Worm (Caenorhabditis elegans): ENCODE data around the gene gpd-2.

The gpd-2 gene

DNA sequence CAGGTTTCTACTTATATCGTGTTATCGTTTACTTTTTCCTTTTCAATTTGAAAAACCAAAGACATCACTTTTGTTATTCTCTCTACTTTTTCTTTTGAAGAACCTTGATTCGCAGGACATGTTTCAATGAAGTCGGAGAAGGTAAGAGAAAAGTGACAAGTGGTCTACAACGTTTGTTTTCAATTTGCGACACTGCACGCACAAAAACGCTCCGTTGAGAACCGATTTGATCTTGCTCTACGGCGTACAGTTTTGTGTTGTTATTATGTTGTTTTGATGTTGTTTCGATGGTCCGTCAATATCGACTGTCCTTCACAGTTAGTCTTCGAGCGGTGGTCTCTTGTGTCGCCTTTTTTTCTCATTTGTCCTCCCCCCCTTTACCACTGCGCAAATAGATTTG is 25.1 kb downstream of the gpd-2 start, which contains the start of gene pccb-1:
Gene pccb-1 (plus strand): TSS at position 127 of the 400 bp plus-strand sequence.
- TF ChIP-seq pax-1 (tag; optimal IDR thresholded peaks at IDR 0.05) (no peak), gmeb-2 (tag; optimal IDR thresholded peaks at IDR 0.05) (no peak), T23F11.4 (GFP tag; optimal IDR thresholded peaks at IDR 0.05) (no peak), pag-3 (tag; optimal IDR thresholded peaks at IDR 0.05; ENCODE audit: borderline replicate concordance) (no peak), dmd-4 (tag; optimal IDR thresholded peaks at IDR 0.05; ENCODE audit: borderline replicate concordance) (no peak), unc-42 (tag; optimal IDR thresholded peaks at IDR 0.05) (no peak), pqm-1 (tag; optimal IDR thresholded peaks at IDR 0.05) (no peak), ceh-31 (tag; optimal IDR thresholded peaks at IDR 0.05) (no peak), unc-3 (GFP tag; conservative IDR thresholded peaks at IDR 0.05) (no peak), unc-3 (tag; optimal IDR thresholded peaks at IDR 0.05) (no peak), zip-5 (tag; optimal IDR thresholded peaks at IDR 0.05) (no peak), hlh-15 (tag; optimal IDR thresholded peaks at IDR 0.05) (no peak), ceh-34 (tag; optimal IDR thresholded peaks at IDR 0.05) (no peak), tbx-2 (tag; optimal IDR thresholded peaks at IDR 0.05) (no peak), ceh-2 (tag; optimal IDR thresholded peaks at IDR 0.05) (no peak), C08G9.2 (tag; optimal IDR thresholded peaks at IDR 0.05) (no peak), pha-4 (tag; optimal IDR thresholded peaks at IDR 0.05) (no peak)

DNA sequence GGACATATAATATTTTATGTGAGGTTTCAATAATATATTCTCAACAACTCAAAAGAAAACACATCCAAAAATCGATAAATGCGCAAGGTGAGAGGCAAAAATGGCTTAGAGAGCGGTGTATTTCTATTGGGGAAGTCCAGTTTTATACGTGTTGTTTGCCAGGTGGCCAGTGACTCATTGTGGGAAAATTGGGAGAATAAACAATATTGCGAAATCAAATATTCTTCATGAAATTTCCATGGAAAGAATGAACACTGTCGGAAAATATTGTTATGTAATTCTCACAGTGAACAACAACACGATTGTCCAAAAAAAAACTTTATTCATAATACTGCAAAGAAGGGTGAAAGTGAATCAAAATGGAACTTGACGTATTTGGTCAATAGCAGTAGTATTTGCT is 26.8 kb downstream of the gpd-2 start:
- TF ChIP-seq ceh-18 (tag; optimal IDR thresholded peaks at IDR 0.05) (no peak), hlh-6 (tag; optimal IDR thresholded peaks at IDR 0.05) (no peak), sox-4 (tag; optimal IDR thresholded peaks at IDR 0.05) (no peak), pqm-1 (tag; optimal IDR thresholded peaks at IDR 0.05) (no peak), ceh-2 (tag; optimal IDR thresholded peaks at IDR 0.05) (no peak), ceh-9 (tag; optimal IDR thresholded peaks at IDR 0.05) (no peak), lin-11 (tag; optimal IDR thresholded peaks at IDR 0.05) (no peak), rnt-1 (tag; optimal IDR thresholded peaks at IDR 0.05) (no peak), elt-4 (tag; optimal IDR thresholded peaks at IDR 0.05) (no peak), nhr-232 (tag; optimal IDR thresholded peaks at IDR 0.05) (no peak), mec-3 (tag; optimal IDR thresholded peaks at IDR 0.05; ENCODE audit: borderline replicate concordance) (no peak), hlh-15 (tag; optimal IDR thresholded peaks at IDR 0.05) (no peak), K09A11.1 (tag; optimal IDR thresholded peaks at IDR 0.05; ENCODE audit: insufficient read depth) (no peak), ceh-24 (tag; optimal IDR thresholded peaks at IDR 0.05) (no peak), zip-5 (tag; optimal IDR thresholded peaks at IDR 0.05) (no peak), hlh-30 (tag; optimal IDR thresholded peaks at IDR 0.05; ENCODE audit: insufficient read depth) (no peak), ahr-1 (tag; optimal IDR thresholded peaks at IDR 0.05) (no peak), pha-2 (tag; optimal IDR thresholded peaks at IDR 0.05) (no peak), ceh-31 (tag; optimal IDR thresholded peaks at IDR 0.05) (no peak), F13H6.1 (tag; optimal IDR thresholded peaks at IDR 0.05) (no peak)

DNA sequence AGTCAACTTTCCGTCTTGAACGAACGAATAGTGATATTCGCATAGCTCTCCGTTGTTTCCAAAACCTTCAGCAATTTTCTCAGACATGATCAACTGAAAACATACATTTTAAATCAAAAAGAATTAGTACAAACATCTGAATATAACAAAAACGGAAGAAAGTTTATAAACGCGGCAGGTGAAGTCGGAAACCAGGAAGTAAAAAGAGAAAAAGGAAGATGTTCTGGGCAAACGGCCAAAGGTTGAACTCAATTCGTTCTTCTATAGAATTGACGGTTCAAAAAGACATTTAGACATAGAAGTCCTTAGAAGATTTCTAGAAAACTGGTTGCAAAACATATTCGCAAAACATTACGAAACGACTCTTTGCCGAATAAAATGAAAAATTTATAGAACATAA is 27.2 kb downstream of the gpd-2 start, which contains the start of gene F52E4.5:
Gene F52E4.5 (minus strand): TSS at position 101 of the 400 bp plus-strand sequence.
- TF ChIP-seq pha-2 (tag; optimal IDR thresholded peaks at IDR 0.05) = no peak
- no peak for TF ChIP-seq ceh-14 (tag; optimal IDR thresholded peaks at IDR 0.05)
- no peak for TF ChIP-seq ceh-18 (tag; optimal IDR thresholded peaks at IDR 0.05)
- TF ChIP-seq pax-1 (tag; optimal IDR thresholded peaks at IDR 0.05) = no peak

DNA sequence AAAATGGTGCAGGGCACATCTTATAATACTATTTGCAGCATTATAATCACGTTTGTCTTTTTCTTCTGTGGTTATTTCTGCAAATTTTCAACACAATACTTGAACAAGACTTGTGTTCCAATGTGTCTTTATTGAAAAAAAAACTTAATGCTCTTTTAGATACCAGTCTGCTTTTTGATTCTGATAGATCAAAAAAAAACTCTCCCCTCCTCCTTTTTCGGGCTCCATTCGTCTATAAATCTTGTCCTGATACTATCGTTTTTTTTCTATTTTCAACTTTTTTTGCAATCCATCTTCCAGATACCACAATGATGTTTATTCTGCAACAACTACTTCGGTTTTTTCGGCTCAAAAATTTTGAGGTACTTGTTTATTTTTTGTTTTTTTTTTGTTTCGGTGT is 33.7 kb downstream of the gpd-2 start, which contains the start of gene twk-16:
Gene twk-16 (plus strand): TSS at position 301 of the 400 bp plus-strand sequence.
- TF ChIP-seq eyg-1 (tag; optimal IDR thresholded peaks at IDR 0.05) (no peak), ceh-24 (tag; optimal IDR thresholded peaks at IDR 0.05) (no peak), ttx-3 (tag; optimal IDR thresholded peaks at IDR 0.05) (no peak), odd-2 (tag; optimal IDR thresholded peaks at IDR 0.05) (no peak), pros-1 (tag; optimal IDR thresholded peaks at IDR 0.05) (no peak), C08G9.2 (tag; optimal IDR thresholded peaks at IDR 0.05) (no peak), dve-1 (tag; optimal IDR thresholded peaks at IDR 0.05) (no peak), che-1 (tag; optimal IDR thresholded peaks at IDR 0.05) (no peak), K02D7.2 (tag; optimal IDR thresholded peaks at IDR 0.05) (no peak), sdc-2 (tag; optimal IDR thresholded peaks at IDR 0.05) (no peak), sox-4 (tag; optimal IDR thresholded peaks at IDR 0.05) (no peak), ceh-31 (tag; optimal IDR thresholded peaks at IDR 0.05) (no peak), unc-42 (tag; optimal IDR thresholded peaks at IDR 0.05) (no peak), fax-1 (tag; optimal IDR thresholded peaks at IDR 0.05) (no peak), hlh-30 (tag; optimal IDR thresholded peaks at IDR 0.05; ENCODE audit: insufficient read depth) (no peak), pag-3 (tag; optimal IDR thresholded peaks at IDR 0.05; ENCODE audit: borderline replicate concordance) (no peak)
